Worm (Caenorhabditis elegans): ENCODE data around the gene pnc-2.

- TF ChIP-seq zag-1 (tag; optimal IDR thresholded peaks at IDR 0.05) = no peak
- no peak for TF ChIP-seq ZK546.5 (tag; optimal IDR thresholded peaks at IDR 0.05)
- no peak for TF ChIP-seq ztf-1 (GFP tag; conservative IDR thresholded peaks at IDR 0.05)
- TF ChIP-seq elt-3 (tag; optimal IDR thresholded peaks at IDR 0.05) = no peak
- TF ChIP-seq unc-39 (tag; optimal IDR thresholded peaks at IDR 0.05) = no peak
- TF ChIP-seq skn-1 (tag; optimal IDR thresholded peaks at IDR 0.05) = no peak
- no peak for TF ChIP-seq unc-55 (GFP tag; optimal IDR thresholded peaks at IDR 0.05)
- no peak for TF ChIP-seq lin-13 (GFP tag; optimal IDR thresholded peaks at IDR 0.05)
- no peak for TF ChIP-seq R02D3.7 (tag; optimal IDR thresholded peaks at IDR 0.05)
- TF ChIP-seq nhr-23 (tag; optimal IDR thresholded peaks at IDR 0.05) = no peak
- TF ChIP-seq mbf-1 (tag; optimal IDR thresholded peaks at IDR 0.05) = no peak
- no peak for TF ChIP-seq lsy-2 (tag; optimal IDR thresholded peaks at IDR 0.05)
- TF ChIP-seq nhr-25 (tag; optimal IDR thresholded peaks at IDR 0.05) = no peak
- TF ChIP-seq snpc-4 (tag; optimal IDR thresholded peaks at IDR 0.05) = no peak
Measured at ce11 chrIV:14903188-14903587, 6.3 kb downstream of the pnc-2 start.
